Fruit fly (Drosophila melanogaster) whole organism, prepupa: ENCODE measurements around the gene Rim2.

ENCODE experiments used
- CG11294 ChIP-seq: fragments of 200-800 bp; sonication (Bioruptor generic); IDR thresholded peaks from 2 replicates; pipeline ENCODE4 v1.3.6; 2022; ENCODE audit warnings: missing biosample characterization, missing genetic modification characterization
- CG16779 ChIP-seq: fragments of 200-800 bp; sonication (Bioruptor generic); optimal IDR thresholded peaks from 3 replicates; lab custom pipeline; 2017; ENCODE audit warnings: missing biosample characterization, mild to moderate bottlenecking, missing genetic modification characterization

DNA sequence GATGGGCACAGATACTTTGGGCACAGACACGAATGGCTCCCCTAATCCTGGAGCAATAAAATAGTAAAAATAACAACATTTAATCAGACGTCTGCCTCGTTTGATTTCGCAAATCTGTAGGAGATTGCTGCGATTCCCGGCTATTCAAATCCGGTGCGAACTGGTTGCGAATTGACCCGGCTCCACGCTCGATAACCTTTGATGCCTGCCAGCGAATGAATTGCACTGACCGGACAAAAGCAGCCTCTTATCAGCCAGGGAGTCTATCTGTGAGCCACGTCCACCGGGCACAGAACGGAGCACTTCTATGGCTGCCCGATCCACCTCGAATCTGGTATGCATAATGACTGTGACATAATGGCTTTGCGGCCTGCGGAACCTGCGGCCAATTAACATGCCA, 4.2 kb downstream of the Rim2 start:
- TF ChIP-seq CG11294 (GFP tag; lab: Robert Waterston, UW) (no peak), CG16779 (tag; lab: Kevin White, UChicago) (no peak)
